Fruit fly (Drosophila melanogaster): ENCODE results near the gene CG14683.

The CG14683 gene

dm6 chr3R:10688835-10689234, 7.6 kb upstream of the CG14683 start (continued):
- TF ChIP-seq CG12659 (GFP tag; optimal IDR thresholded peaks at IDR 0.05) (peak; percentile 34), Nf-YB (GFP tag; optimal IDR thresholded peaks at IDR 0.05) (no peak), vvl (GFP tag; IDR thresholded peaks at IDR 0.05) (peak; percentile 78), CG9437 (GFP tag; optimal IDR thresholded peaks at IDR 0.05) (no peak), ems (GFP tag; optimal IDR thresholded peaks at IDR 0.05) (no peak), CG6254 (GFP tag; optimal IDR thresholded peaks at IDR 0.05) (no peak), crp (GFP tag; optimal IDR thresholded peaks at IDR 0.05) (no peak), klu (GFP tag; IDR thresholded peaks at IDR 0.05) (0 out of 2 replicates have a peak, but pooled peaks have one; percentile 11), CG11247 (GFP tag; IDR thresholded peaks at IDR 0.05) (0 out of 2 replicates have a peak, but pooled peaks have one; percentile 5), tio (GFP tag; optimal IDR thresholded peaks at IDR 0.05) (peak; percentile 21), amos (GFP tag; IDR thresholded peaks at IDR 0.05; ENCODE audit: partially characterized antibody) (no peak), CG8765 (GFP tag; IDR thresholded peaks at IDR 0.05) (0 out of 2 replicates have a peak, but pooled peaks have one; percentile 24), CG6854 (GFP tag; optimal IDR thresholded peaks at IDR 0.05) (peak; percentile 38), fu2 (GFP tag; optimal IDR thresholded peaks at IDR 0.05) (no peak), CG3838 (GFP tag; optimal IDR thresholded peaks at IDR 0.05) (no peak), Nf-YA (GFP tag; IDR thresholded peaks at IDR 0.05) (no peak), CG8944 (GFP tag; optimal IDR thresholded peaks at IDR 0.05) (no peak), CG4328 (GFP tag; optimal IDR thresholded peaks at IDR 0.05) (no peak), Doc2 (GFP tag; IDR thresholded peaks at IDR 0.05) (no peak), Xbp1 (GFP tag; optimal IDR thresholded peaks at IDR 0.05) (peak; percentile 22), sima (GFP tag; optimal IDR thresholded peaks at IDR 0.05) (no peak), unpg (GFP tag; optimal IDR thresholded peaks at IDR 0.05) (peak; percentile 62), CG14667 (GFP tag; IDR thresholded peaks at IDR 0.05) (no peak), CG15479 (GFP tag; optimal IDR thresholded peaks at IDR 0.05) (no peak), Trl (optimal IDR thresholded peaks at IDR 0.05) (no peak), Trl (GFP tag; optimal IDR thresholded peaks at IDR 0.05) (no peak), CG12744 (GFP tag; optimal IDR thresholded peaks at IDR 0.05) (no peak), wek (GFP tag; optimal IDR thresholded peaks at IDR 0.05) (no peak), Mes4 (GFP tag; optimal IDR thresholded peaks at IDR 0.05) (no peak), dmrt99B (tag; optimal IDR thresholded peaks at IDR 0.05) (no peak), CG33213 (GFP tag; optimal IDR thresholded peaks at IDR 0.05) (no peak), CG17361 (GFP tag; IDR thresholded peaks at IDR 0.05) (0 out of 3 replicates have a peak, but pooled peaks have one; percentile 44), Hr78 (GFP tag; optimal IDR thresholded peaks at IDR 0.05) (no peak), CG9727 (GFP tag; optimal IDR thresholded peaks at IDR 0.05) (peak; percentile 51), jigr1 (GFP tag; IDR thresholded peaks at IDR 0.05) (no peak), CG42726 (GFP tag; IDR thresholded peaks at IDR 0.05; ENCODE audit: partially characterized antibody) (no peak), org-1 (GFP tag; optimal IDR thresholded peaks at IDR 0.05) (no peak), Chrac-16 (GFP tag; optimal IDR thresholded peaks at IDR 0.05) (peak; percentile 18), shn (GFP tag; optimal IDR thresholded peaks at IDR 0.05) (no peak), CG12391 (tag; optimal IDR thresholded peaks at IDR 0.05) (peak; percentile 48), Awh (GFP tag; IDR thresholded peaks at IDR 0.05) (peak; percentile 61; the same call in 1 of the 2 replicates), Side (GFP tag; optimal IDR thresholded peaks at IDR 0.05) (no peak), PHDP (tag; optimal IDR thresholded peaks at IDR 0.05) (peak; percentile 60), inv (GFP tag; IDR thresholded peaks at IDR 0.05; ENCODE audit: partially characterized antibody) (no peak), sd (tag; optimal IDR thresholded peaks at IDR 0.05) (peak; percentile 31), mirr (GFP tag; optimal IDR thresholded peaks at IDR 0.05) (no peak), CG7786 (GFP tag; optimal IDR thresholded peaks at IDR 0.05) (no peak), tup (GFP tag; optimal IDR thresholded peaks at IDR 0.05) (peak; percentile 7), CG9876 (GFP tag; optimal IDR thresholded peaks at IDR 0.05) (no peak), pan (optimal IDR thresholded peaks at IDR 0.05) (no peak), pan (GFP tag; optimal IDR thresholded peaks at IDR 0.05 in 1 of 2, IDR thresholded peaks at IDR 0.05 in 1 of 2) (peak in 1 of 2 experiments; percentile 56)

Measured in whole organism, embryonic.